Worm (Caenorhabditis elegans) whole organism, L1 larva: ENCODE results near the gene D2085.7.

Experiments
- Y116A8C.19 ChIP-seq: sonication (generic microtip); optimal IDR thresholded peaks from 2 replicates; lab custom pipeline; 2016; ENCODE audit warnings: missing compliant biosample characterization, missing genetic modification characterization, borderline replicate concordance
- aha-1 ChIP-seq: fragments of 150-350 bp; optimal IDR thresholded peaks from 2 replicates; lab custom pipeline; 2014; ENCODE audit warnings: missing biosample characterization, missing genetic modification characterization
- blmp-1 ChIP-seq: fragments of 150-350 bp; optimal IDR thresholded peaks from 2 replicates; lab custom pipeline; 2014; ENCODE audit warnings: missing biosample characterization, missing genetic modification characterization
- ceh-63 ChIP-seq: fragments of 200-800 bp; sonication (Bioruptor generic); optimal IDR thresholded peaks from 2 replicates; lab custom pipeline; 2018; ENCODE audit warnings: mild to moderate bottlenecking, missing genetic modification characterization, missing compliant biosample characterization
- ceh-8 ChIP-seq: fragments of 200-800 bp; sonication (Bioruptor generic); optimal IDR thresholded peaks from 2 replicates; lab custom pipeline; 2018; ENCODE audit warnings: mild to moderate bottlenecking, missing genetic modification characterization, moderate library complexity, missing compliant biosample characterization
- ceh-90 ChIP-seq: sonication (generic microtip); optimal IDR thresholded peaks from 2 replicates; lab custom pipeline; 2016; ENCODE audit warnings: missing genetic modification characterization, missing compliant biosample characterization
- ces-1 ChIP-seq: fragments of 150-350 bp; optimal IDR thresholded peaks from 2 replicates; lab custom pipeline; 2014; ENCODE audit warnings: missing biosample characterization, missing genetic modification reagents, missing genetic modification characterization
- dsc-1 ChIP-seq: sonication (generic microtip); optimal IDR thresholded peaks from 2 replicates; lab custom pipeline; 2016; ENCODE audit warnings: mild to moderate bottlenecking, missing genetic modification characterization, missing compliant biosample characterization
- efl-1 ChIP-seq, 4 experiments: fragments of 150-350 bp; optimal IDR thresholded peaks in 3 of 4; peaks in 1 of 4; 1 replicate in 1 of 4; 2 replicates in 3 of 4; lab custom pipeline; 2014; ENCODE audit warnings: missing biosample characterization in 2 of 4, missing genetic modification characterization in 2 of 4, missing genetic modification reagents in 2 of 4
- egl-13 ChIP-seq: sonication (generic microtip); optimal IDR thresholded peaks from 2 replicates; lab custom pipeline; 2016; ENCODE audit warnings: missing genotype, missing genetic modification reagents, missing genetic modification characterization, missing compliant biosample characterization
- elt-3 ChIP-seq, 6 experiments: fragments of 150-350 bp in 1 of 6; sonication (generic microtip); optimal IDR thresholded peaks; 2 replicates each; lab custom pipeline; 2017 to 2018; ENCODE audit warnings: missing biosample characterization in 6 of 6, missing genetic modification characterization in 6 of 6, inconsistent platforms in 1 of 6
- fos-1 ChIP-seq: fragments of 150-350 bp; optimal IDR thresholded peaks from 2 replicates; lab custom pipeline; 2014; ENCODE audit warnings: missing biosample characterization, missing genetic modification characterization
- grh-1 ChIP-seq: fragments of 200-800 bp; sonication (Bioruptor generic); IDR thresholded peaks from 2 replicates; pipeline ENCODE4 v1.3.6; 2022; ENCODE audit warnings: missing genetic modification reagents, missing genetic modification characterization, missing compliant biosample characterization
- isw-1 ChIP-seq: fragments of 200-800 bp; sonication (Bioruptor generic); IDR thresholded peaks from 2 replicates; pipeline ENCODE4 v1.3.6; 2022; ENCODE audit warnings: missing genetic modification characterization, missing compliant biosample characterization
- lin-14 ChIP-seq: fragments of 200-800 bp; sonication (Bioruptor generic); optimal IDR thresholded peaks from 2 replicates; lab custom pipeline; 2018; ENCODE audit warnings: mild to moderate bottlenecking, missing genetic modification characterization, moderate library complexity, missing compliant biosample characterization
- lin-15B ChIP-seq: fragments of 150-350 bp; sonication (generic microtip); optimal IDR thresholded peaks from 3 replicates; lab custom pipeline; 2014; ENCODE audit warnings: missing biosample characterization, missing genetic modification characterization
- lin-35 ChIP-seq, 2 experiments: fragments of 150-350 bp; optimal IDR thresholded peaks; 2 replicates each; lab custom pipeline; 2014; ENCODE audit warnings: missing biosample characterization in 2 of 2, missing genetic modification characterization in 2 of 2, missing genetic modification reagents in 2 of 2
- lin-39 ChIP-seq: fragments of 150-350 bp; optimal IDR thresholded peaks from 2 replicates; lab custom pipeline; 2014; ENCODE audit warnings: missing biosample characterization, missing genetic modification reagents, missing genetic modification characterization
- lir-3 ChIP-seq: sonication (generic microtip); optimal IDR thresholded peaks from 2 replicates; lab custom pipeline; 2016; ENCODE audit warnings: mild to moderate bottlenecking, missing genetic modification characterization, moderate library complexity, missing compliant biosample characterization; ENCODE audit not compliant: poor library complexity
- nhr-11 ChIP-seq: fragments of 150-350 bp; optimal IDR thresholded peaks from 2 replicates; lab custom pipeline; 2014; ENCODE audit warnings: missing biosample characterization, missing genetic modification characterization
- nhr-237 ChIP-seq: fragments of 150-350 bp; optimal IDR thresholded peaks from 2 replicates; lab custom pipeline; 2014; ENCODE audit warnings: missing biosample characterization, missing genetic modification characterization
- nhr-28 ChIP-seq: fragments of 150-350 bp; optimal IDR thresholded peaks from 2 replicates; lab custom pipeline; 2014; ENCODE audit warnings: missing biosample characterization, missing genetic modification characterization
- nhr-71 ChIP-seq: sonication (generic microtip); optimal IDR thresholded peaks from 2 replicates; lab custom pipeline; 2016; ENCODE audit warnings: mild to moderate bottlenecking, missing genetic modification characterization, moderate library complexity, missing compliant biosample characterization
- nhr-84 ChIP-seq: sonication (generic microtip); optimal IDR thresholded peaks from 2 replicates; lab custom pipeline; 2017; ENCODE audit warnings: missing biosample characterization, missing genetic modification characterization
- nhr-85 ChIP-seq: sonication (generic microtip); peaks from one replicate; lab custom pipeline; 2016; ENCODE audit warnings: missing genetic modification characterization, inconsistent platforms, missing compliant biosample characterization
- nhr-90 ChIP-seq: sonication (generic microtip); optimal IDR thresholded peaks from 2 replicates; lab custom pipeline; 2016; ENCODE audit warnings: mild to moderate bottlenecking, missing genetic modification characterization, missing compliant biosample characterization; ENCODE audit not compliant: poor library complexity
- rnt-1 ChIP-seq: sonication (generic microtip); optimal IDR thresholded peaks from 2 replicates; lab custom pipeline; 2016; ENCODE audit warnings: mild to moderate bottlenecking, missing genetic modification characterization, moderate library complexity, missing compliant biosample characterization
- snu-23 ChIP-seq: sonication (generic microtip); optimal IDR thresholded peaks from 2 replicates; lab custom pipeline; 2016; ENCODE audit warnings: missing genetic modification characterization, missing compliant biosample characterization
- sptf-1 ChIP-seq: fragments of 150-350 bp; optimal IDR thresholded peaks from 2 replicates; lab custom pipeline; 2014; ENCODE audit warnings: missing biosample characterization, missing genetic modification characterization
- swsn-7 ChIP-seq: sonication (generic microtip); optimal IDR thresholded peaks from 2 replicates; lab custom pipeline; 2016; ENCODE audit warnings: missing genetic modification characterization, missing compliant biosample characterization
- unc-130 ChIP-seq: fragments of 150-350 bp; optimal IDR thresholded peaks from 2 replicates; lab custom pipeline; 2017; ENCODE audit warnings: missing biosample characterization, missing genetic modification characterization, inconsistent platforms
- unc-98 ChIP-seq: fragments of 200-800 bp; sonication (Bioruptor generic); IDR thresholded peaks from 2 replicates; pipeline ENCODE4 v1.3.6; 2022; ENCODE audit warnings: missing genetic modification characterization, missing compliant biosample characterization
- vab-15 ChIP-seq: sonication (generic microtip); optimal IDR thresholded peaks from 2 replicates; lab custom pipeline; 2017; ENCODE audit warnings: missing genotype, mild to moderate bottlenecking, missing genetic modification characterization, missing compliant biosample characterization
- zag-1 ChIP-seq: fragments of 150-350 bp; optimal IDR thresholded peaks from 2 replicates; lab custom pipeline; 2014; ENCODE audit warnings: missing biosample characterization, missing genetic modification characterization

D2085.7 gene

ce11 chrII:8641131-8641530 lies at the start of gene D2085.7:
Gene D2085.7, plus strand, starts transcription at chrII:8641381.
- no peak for TF ChIP-seq vab-15
- peak; percentile 81 for TF ChIP-seq blmp-1
- TF ChIP-seq dsc-1, result no peak
- peak in 1 of 6 experiments; percentile 11 for TF ChIP-seq elt-3 (tag; optimal IDR thresholded peaks at IDR 0.05; lab: Kevin White, UChicago)
- peak; percentile 39 for TF ChIP-seq lin-14 (GFP tag; lab: Kevin White, UChicago)
- TF ChIP-seq efl-1 (optimal IDR thresholded peaks at IDR 0.05; lab: Kevin White, UChicago), result no peak
- TF ChIP-seq efl-1 (GFP tag; optimal IDR thresholded peaks at IDR 0.05 in 1 of 2; lab: Kevin White, UChicago), result peak in 1 of 2 experiments; percentile 58
- no peak for TF ChIP-seq fos-1 (tag; lab: Kevin White, UChicago)
- TF ChIP-seq lin-35 (GFP tag; optimal IDR thresholded peaks at IDR 0.05; lab: Kevin White, UChicago), result peak in 1 of 2 experiments; percentile 4
- TF ChIP-seq nhr-85 (tag; lab: Kevin White, UChicago), result peak; percentile 57

- TF ChIP-seq nhr-71 (tag; lab: Kevin White, UChicago) (no peak), ceh-63 (GFP tag; lab: Kevin White, UChicago) (no peak), lin-39 (tag; lab: Kevin White, UChicago) (no peak), nhr-237 (no peak), grh-1 (GFP tag; lab: Robert Waterston, UW) (no peak), isw-1 (GFP tag; lab: Robert Waterston, UW) (no peak), ceh-8 (GFP tag; lab: Kevin White, UChicago) (no peak), nhr-90 (tag; lab: Kevin White, UChicago) (no peak), ces-1 (GFP tag; lab: Kevin White, UChicago) (no peak), nhr-85 (tag; lab: Kevin White, UChicago) (no peak), unc-98 (GFP tag; lab: Robert Waterston, UW) (no peak), nhr-28 (tag; lab: Kevin White, UChicago) (no peak), efl-1 (optimal IDR thresholded peaks at IDR 0.05; lab: Kevin White, UChicago) (no peak), efl-1 (GFP tag; optimal IDR thresholded peaks at IDR 0.05 in 1 of 2; lab: Kevin White, UChicago) (no peak), swsn-7 (tag; lab: Kevin White, UChicago) (no peak)
Observed at ce11 chrII:8593840-8594625, 47.1 kb upstream of the D2085.7 start, which contains the start of gene aptf-3. Gene aptf-3, plus strand, starts transcription at chrII:8594190.

- TF ChIP-seq blmp-1 (peak; percentile 26), ceh-63 (GFP tag; lab: Kevin White, UChicago) (no peak)
Observed at ce11 chrII:8599214-8599613, 42.0 kb upstream of the D2085.7 start, which contains the start of gene F28C6.5. Gene F28C6.5, plus strand, starts transcription at chrII:8599514.

- TF ChIP-seq rnt-1 (tag; lab: Kevin White, UChicago), result no peak
- no peak for TF ChIP-seq ceh-90 (tag; lab: Kevin White, UChicago)
- TF ChIP-seq ceh-8 (GFP tag; lab: Kevin White, UChicago), result no peak
- TF ChIP-seq lin-15B (tag; lab: Kevin White, UChicago), result no peak
- no peak for TF ChIP-seq aha-1 (tag; lab: Kevin White, UChicago)
- TF ChIP-seq egl-13 (tag; lab: Kevin White, UChicago), result no peak
- TF ChIP-seq nhr-11 (tag; lab: Kevin White, UChicago), result no peak
- TF ChIP-seq snu-23 (GFP tag; lab: Kevin White, UChicago), result no peak
- TF ChIP-seq sptf-1 (tag; lab: Kevin White, UChicago), result no peak
- no peak for TF ChIP-seq unc-130 (tag; lab: Kevin White, UChicago)
- TF ChIP-seq lir-3 (tag; lab: Kevin White, UChicago), result no peak
- no peak for TF ChIP-seq nhr-84 (tag; lab: Kevin White, UChicago)
- no peak for TF ChIP-seq Y116A8C.19 (tag; lab: Kevin White, UChicago)
- TF ChIP-seq zag-1 (tag; lab: Kevin White, UChicago), result no peak
- TF ChIP-seq, all 84 proteins: peak for 0
Observed at ce11 chrII:8600165-8600564, 41.0 kb upstream of the D2085.7 start, which contains the start of gene pigg-1. Gene pigg-1, minus strand, starts transcription at chrII:8600265.
